Worm (Caenorhabditis elegans) whole organism, L4 larva: ENCODE results near the gene srt-53.
A peak's percentile ranks its signal among the peaks of the same experiment; 100 is the strongest.

Experiments used
- F10B5.3 ChIP-seq: sonication (generic microtip); optimal IDR thresholded peaks from 2 replicates; lab custom pipeline; 2016; ENCODE audit warnings: mild to moderate bottlenecking, missing genetic modification characterization, missing compliant biosample characterization
- F26F4.8 ChIP-seq: fragments of 200-800 bp; sonication (Bioruptor generic); conservative IDR thresholded peaks from 2 replicates; pipeline ENCODE4 v1.3.6; 2022; ENCODE audit warnings: missing genetic modification characterization, missing compliant biosample characterization
- F37D6.2 ChIP-seq: sonication (generic microtip); optimal IDR thresholded peaks from 2 replicates; lab custom pipeline; 2016; ENCODE audit warnings: mild to moderate bottlenecking, missing genetic modification characterization, missing compliant biosample characterization
- T20F7.1 ChIP-seq: fragments of 200-800 bp; sonication (Bioruptor generic); optimal IDR thresholded peaks from 2 replicates; lab custom pipeline; 2018; ENCODE audit warnings: mild to moderate bottlenecking, missing genetic modification characterization, missing compliant biosample characterization
- T26A8.4 ChIP-seq: fragments of 200-800 bp; sonication (Bioruptor generic); IDR thresholded peaks from 2 replicates; pipeline ENCODE4 v1.3.6; 2022; ENCODE audit warnings: missing genetic modification characterization, missing compliant biosample characterization
- Y105C5A.15 ChIP-seq: fragments of 200-800 bp; sonication (Bioruptor generic); IDR thresholded peaks from 2 replicates; pipeline ENCODE4 v1.3.6; 2022; ENCODE audit warnings: missing genetic modification characterization, missing compliant biosample characterization
- Y75B8A.6 ChIP-seq: fragments of 200-800 bp; sonication (Bioruptor generic); IDR thresholded peaks from 2 replicates; pipeline ENCODE4 v1.3.6; 2022; ENCODE audit warnings: missing genetic modification reagents, missing genetic modification characterization, missing compliant biosample characterization
- aha-1 ChIP-seq: fragments of 150-350 bp; peaks from one replicate; lab custom pipeline; 2014; ENCODE audit warnings: missing biosample characterization, missing genetic modification characterization
- aly-2 ChIP-seq: sonication (generic microtip); optimal IDR thresholded peaks from 2 replicates; lab custom pipeline; 2018; ENCODE audit warnings: missing biosample characterization, missing genetic modification characterization
- attf-4 ChIP-seq: sonication (generic microtip); optimal IDR thresholded peaks from 3 replicates; lab custom pipeline; 2017; ENCODE audit warnings: missing biosample characterization, missing genetic modification characterization
- ceh-28 ChIP-seq: fragments of 150-350 bp; optimal IDR thresholded peaks from 2 replicates; lab custom pipeline; 2014; ENCODE audit warnings: missing biosample characterization, missing genetic modification reagents, missing genetic modification characterization
- ceh-62 ChIP-seq: sonication (generic microtip); optimal IDR thresholded peaks from 2 replicates; lab custom pipeline; 2017; ENCODE audit warnings: missing biosample characterization, missing genetic modification characterization
- daf-16 ChIP-seq, 3 experiments: sonication (generic microtip); optimal IDR thresholded peaks; 2 replicates each; lab custom pipeline; 2016 to 2017; ENCODE audit warnings: missing genetic modification characterization in 3 of 3, missing genetic modification reagents in 3 of 3, mild to moderate bottlenecking in 2 of 3, missing compliant biosample characterization in 2 of 3, missing biosample characterization in 1 of 3, moderate library complexity in 1 of 3
- daf-19 ChIP-seq: fragments of 200-800 bp; sonication (Bioruptor generic); conservative IDR thresholded peaks from 2 replicates; pipeline ENCODE4 v1.3.6; 2022; ENCODE audit warnings: missing genetic modification characterization, missing compliant biosample characterization
- dpl-1 ChIP-seq: fragments of 150-350 bp; optimal IDR thresholded peaks from 2 replicates; lab custom pipeline; 2014; ENCODE audit warnings: missing biosample characterization, missing genetic modification reagents, missing genetic modification characterization
- duxl-1 ChIP-seq: sonication (generic microtip); optimal IDR thresholded peaks from 2 replicates; lab custom pipeline; 2016; ENCODE audit warnings: mild to moderate bottlenecking, missing genetic modification characterization, moderate library complexity, missing compliant biosample characterization; ENCODE audit not compliant: poor library complexity
- dve-1 ChIP-seq: sonication (generic microtip); optimal IDR thresholded peaks from 2 replicates; lab custom pipeline; 2017; ENCODE audit warnings: antibody characterized with exemption, mild to moderate bottlenecking, missing genetic modification characterization, missing compliant biosample characterization; ENCODE audit not compliant: insufficient read depth
- egl-27 ChIP-seq: sonication (generic microtip); optimal IDR thresholded peaks from 3 replicates; lab custom pipeline; 2017; ENCODE audit warnings: missing biosample characterization, missing genetic modification reagents, missing genetic modification characterization
- fos-1 ChIP-seq: fragments of 150-350 bp; optimal IDR thresholded peaks from 2 replicates; lab custom pipeline; 2014; ENCODE audit warnings: missing biosample characterization, missing genetic modification characterization
- hif-1 ChIP-seq, 2 experiments: sonication (generic microtip); optimal IDR thresholded peaks; 2 replicates each; lab custom pipeline; 2016 to 2017; ENCODE audit warnings: missing compliant biosample characterization in 2 of 2, missing genetic modification characterization in 2 of 2, missing genetic modification reagents in 2 of 2, missing genotype in 2 of 2, mild to moderate bottlenecking in 1 of 2
- jun-1 ChIP-seq: fragments of 150-350 bp; optimal IDR thresholded peaks from 2 replicates; lab custom pipeline; 2014; ENCODE audit warnings: missing biosample characterization, missing genetic modification reagents, missing genetic modification characterization
- lim-7 ChIP-seq: fragments of 200-800 bp; sonication (Bioruptor generic); IDR thresholded peaks from 2 replicates; pipeline ENCODE4 v1.3.6; 2022; ENCODE audit warnings: missing genetic modification characterization, missing compliant biosample characterization
- lin-13 ChIP-seq: fragments of 150-350 bp; optimal IDR thresholded peaks from 2 replicates; lab custom pipeline; 2014; ENCODE audit warnings: missing biosample characterization, missing genetic modification reagents, missing genetic modification characterization
- lin-29 ChIP-seq: fragments of 200-800 bp; sonication (Bioruptor generic); IDR thresholded peaks from 2 replicates; pipeline ENCODE4 v1.3.6; 2022; ENCODE audit warnings: missing genetic modification reagents, missing genetic modification characterization, missing compliant biosample characterization
- madf-5 ChIP-seq, 2 experiments: fragments of 200-800 bp; sonication (Bioruptor generic); IDR thresholded peaks; 2 replicates each; pipeline ENCODE4 v1.3.6; 2022; ENCODE audit warnings: missing compliant biosample characterization in 2 of 2, missing genetic modification characterization in 2 of 2
- mdt-29 ChIP-seq: fragments of 200-800 bp; sonication (Bioruptor generic); IDR thresholded peaks from 2 replicates; pipeline ENCODE4 v1.3.6; 2022; ENCODE audit warnings: missing genetic modification reagents, missing genetic modification characterization, missing compliant biosample characterization
- nhr-102 ChIP-seq: sonication (generic microtip); optimal IDR thresholded peaks from 2 replicates; lab custom pipeline; 2016; ENCODE audit warnings: mild to moderate bottlenecking, missing genetic modification characterization, moderate library complexity, missing compliant biosample characterization
- nhr-237 ChIP-seq: sonication (generic microtip); optimal IDR thresholded peaks from 2 replicates; lab custom pipeline; 2017; ENCODE audit warnings: missing biosample characterization, missing genetic modification characterization
- nhr-25 ChIP-seq: sonication (generic microtip); optimal IDR thresholded peaks from 2 replicates; lab custom pipeline; 2017; ENCODE audit warnings: missing genetic modification characterization, mild to moderate bottlenecking, missing compliant biosample characterization, antibody characterized with exemption, moderate library complexity, borderline replicate concordance; ENCODE audit not compliant: insufficient read depth
- nhr-28 ChIP-seq: fragments of 150-350 bp; optimal IDR thresholded peaks from 2 replicates; lab custom pipeline; 2014; ENCODE audit warnings: missing biosample characterization, missing genetic modification characterization
- nhr-41 ChIP-seq: fragments of 200-800 bp; sonication (Bioruptor generic); IDR thresholded peaks from 2 replicates; pipeline ENCODE4 v1.3.6; 2022; ENCODE audit warnings: missing genetic modification reagents, missing genetic modification characterization, missing compliant biosample characterization
- php-3 ChIP-seq: fragments of 200-800 bp; sonication (Bioruptor generic); IDR thresholded peaks from 2 replicates; pipeline ENCODE4 v1.3.6; 2022; ENCODE audit warnings: missing genetic modification reagents, missing genetic modification characterization, missing compliant biosample characterization
- pqm-1 ChIP-seq: sonication (generic microtip); optimal IDR thresholded peaks from 2 replicates; lab custom pipeline; 2017; ENCODE audit warnings: missing biosample characterization, missing genetic modification characterization
- rbr-2 ChIP-seq: sonication (generic microtip); optimal IDR thresholded peaks from 2 replicates; lab custom pipeline; 2016; ENCODE audit warnings: missing genotype, missing genetic modification characterization, missing compliant biosample characterization
- skn-1 ChIP-seq: fragments of 150-350 bp; optimal IDR thresholded peaks from 2 replicates; lab custom pipeline; 2014; ENCODE audit warnings: missing biosample characterization, missing genetic modification characterization
- snpc-1.2 ChIP-seq: fragments of 200-800 bp; sonication (Bioruptor generic); IDR thresholded peaks from 2 replicates; pipeline ENCODE4 v1.3.6; 2022; ENCODE audit warnings: missing genetic modification reagents, missing genetic modification characterization, missing compliant biosample characterization
- snpc-4 ChIP-seq: fragments of 150-350 bp; optimal IDR thresholded peaks from 2 replicates; lab custom pipeline; 2014; ENCODE audit warnings: missing biosample characterization, missing genetic modification characterization
- spr-3 ChIP-seq: fragments of 200-800 bp; sonication (Bioruptor generic); optimal IDR thresholded peaks from 2 replicates; lab custom pipeline; 2018; ENCODE audit warnings: mild to moderate bottlenecking, missing genetic modification characterization, missing compliant biosample characterization
- tra-1 ChIP-seq: fragments of 200-800 bp; sonication (Bioruptor generic); IDR thresholded peaks from 2 replicates; pipeline ENCODE4 v1.3.6; 2022; ENCODE audit warnings: missing genetic modification reagents, missing genetic modification characterization, missing compliant biosample characterization
- unc-39 ChIP-seq: sonication (generic microtip); optimal IDR thresholded peaks from 2 replicates; lab custom pipeline; 2017; ENCODE audit warnings: missing biosample characterization, missing genetic modification characterization
- unc-62 ChIP-seq, 3 experiments: fragments of 150-350 bp in 1 of 3; sonication (generic microtip); optimal IDR thresholded peaks in 2 of 3; peaks in 1 of 3; 1 replicate in 1 of 3; 2 replicates in 2 of 3; lab custom pipeline; 2014 to 2017; ENCODE audit warnings: missing biosample characterization in 3 of 3, missing genetic modification characterization in 3 of 3, missing genetic modification reagents in 3 of 3, missing genotype in 1 of 3
- vab-7 ChIP-seq: fragments of 200-800 bp; sonication (Bioruptor generic); IDR thresholded peaks from 2 replicates; pipeline ENCODE4 v1.3.6; 2022; ENCODE audit warnings: missing genetic modification reagents, missing genetic modification characterization, missing compliant biosample characterization
- zip-2 ChIP-seq: fragments of 150-350 bp; optimal IDR thresholded peaks from 2 replicates; lab custom pipeline; 2014; ENCODE audit warnings: missing biosample characterization, missing genetic modification characterization

Gene srt-53

ce11 chrV:7956218-7956617 is 16.0 kb upstream of the srt-53 start, which contains the start of gene pals-34:
Gene pals-34 (minus strand): TSS chrV:7956497.
- no peak for TF ChIP-seq daf-16 (GFP tag; optimal IDR thresholded peaks at IDR 0.05; lab: Kevin White, UChicago)
- TF ChIP-seq daf-16 (tag; optimal IDR thresholded peaks at IDR 0.05; lab: Kevin White, UChicago) = peak; percentile 80
- no peak for TF ChIP-seq skn-1
- peak; percentile 24 for TF ChIP-seq aha-1 (tag; lab: Kevin White, UChicago)
- no peak for TF ChIP-seq lin-13 (GFP tag; lab: Kevin White, UChicago)
- TF ChIP-seq Y75B8A.6 (GFP tag; lab: Robert Waterston, UW) = no peak
- no peak for TF ChIP-seq madf-5 (GFP tag; IDR thresholded peaks at IDR 0.05; lab: Robert Waterston, UW)
- TF ChIP-seq duxl-1 = no peak
- no peak for TF ChIP-seq unc-39 (tag; lab: Kevin White, UChicago)
- TF ChIP-seq, all 104 proteins: peak for 2

DNA sequence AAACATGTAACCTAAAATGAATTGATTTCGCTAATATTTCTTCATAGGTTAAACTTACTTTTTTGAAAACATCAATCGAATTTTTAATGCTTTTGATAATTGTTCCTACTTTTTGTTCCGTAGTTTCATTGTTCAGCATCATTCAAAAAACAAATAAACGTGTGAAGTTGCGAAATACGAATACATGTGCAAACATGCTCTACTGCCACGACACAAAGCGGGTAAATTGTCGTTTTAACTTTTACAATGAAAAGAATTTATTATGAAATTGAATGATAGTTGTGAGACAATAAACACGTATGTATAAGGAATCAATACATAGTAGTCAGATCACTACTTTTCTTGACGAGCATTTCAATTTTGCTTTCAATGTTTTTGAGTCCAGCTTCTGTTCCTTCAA is 15.0 kb upstream of the srt-53 start, which contains the start of gene F26D11.12:
Gene F26D11.12, minus strand, starts transcription at position 145 of the 400 bp plus-strand sequence.
- TF ChIP-seq nhr-28 (tag; lab: Kevin White, UChicago) (peak; percentile 10), unc-62 (GFP tag; optimal IDR thresholded peaks at IDR 0.05 in 1 of 2; lab: Kevin White, UChicago) (peak in 1 of 2 experiments; percentile 83), unc-62 (tag; optimal IDR thresholded peaks at IDR 0.05; lab: Kevin White, UChicago) (no peak), daf-16 (GFP tag; optimal IDR thresholded peaks at IDR 0.05; lab: Kevin White, UChicago) (no peak), daf-16 (tag; optimal IDR thresholded peaks at IDR 0.05; lab: Kevin White, UChicago) (peak; percentile 67), T20F7.1 (GFP tag; lab: Kevin White, UChicago) (peak; percentile 15), dpl-1 (GFP tag; lab: Kevin White, UChicago) (peak; percentile 69), php-3 (GFP tag; lab: Robert Waterston, UW) (0 out of 2 replicates have a peak, but pooled peaks have one; percentile 17), zip-2 (tag; lab: Kevin White, UChicago) (no peak), ceh-28 (tag; lab: Kevin White, UChicago) (no peak), dve-1 (tag; lab: Kevin White, UChicago) (peak; percentile 38), pqm-1 (tag; lab: Kevin White, UChicago) (peak; percentile 50)

- no peak for TF ChIP-seq F37D6.2 (tag; lab: Kevin White, UChicago)
- no peak for TF ChIP-seq hif-1 (tag; optimal IDR thresholded peaks at IDR 0.05; lab: Kevin White, UChicago)
- no peak for TF ChIP-seq duxl-1
- TF ChIP-seq spr-3 = no peak
- no peak for TF ChIP-seq mdt-29 (GFP tag; lab: Robert Waterston, UW)
- TF ChIP-seq egl-27 (tag; lab: Kevin White, UChicago) = no peak
- no peak for TF ChIP-seq F10B5.3 (tag; lab: Kevin White, UChicago)
- no peak for TF ChIP-seq snpc-1.2
- no peak for TF ChIP-seq jun-1 (tag; lab: Kevin White, UChicago)
- TF ChIP-seq nhr-102 (tag; lab: Kevin White, UChicago) = no peak
- TF ChIP-seq dve-1 (tag; lab: Kevin White, UChicago) = no peak
- TF ChIP-seq vab-7 (GFP tag; lab: Robert Waterston, UW) = no peak
- TF ChIP-seq fos-1 (tag; lab: Kevin White, UChicago) = no peak
- no peak for TF ChIP-seq Y105C5A.15 (GFP tag; lab: Robert Waterston, UW)
- TF ChIP-seq lim-7 (GFP tag; lab: Robert Waterston, UW) = no peak
- TF ChIP-seq attf-4 = no peak
- TF ChIP-seq snpc-4 = no peak
These were observed 14.4 kb upstream of the srt-53 start, which contains the start of gene F26D11.13 for ce11 chrV:7954552-7954951. Gene F26D11.13 (minus strand): TSS chrV:7954652.

- no peak for TF ChIP-seq madf-5 (GFP tag; IDR thresholded peaks at IDR 0.05; lab: Robert Waterston, UW)
- TF ChIP-seq aly-2 (tag; lab: Kevin White, UChicago) = no peak
- no peak for TF ChIP-seq lim-7 (GFP tag; lab: Robert Waterston, UW)
- TF ChIP-seq daf-19 (GFP tag; lab: Robert Waterston, UW) = no peak
- TF ChIP-seq nhr-41 (GFP tag; lab: Robert Waterston, UW) = no peak
- TF ChIP-seq Y75B8A.6 (GFP tag; lab: Robert Waterston, UW) = no peak
- no peak for TF ChIP-seq tra-1
- TF ChIP-seq rbr-2 = no peak
- TF ChIP-seq ceh-62 (tag; lab: Kevin White, UChicago) = no peak
- TF ChIP-seq hif-1 (tag; optimal IDR thresholded peaks at IDR 0.05; lab: Kevin White, UChicago) = no peak
- no peak for TF ChIP-seq lin-29 (GFP tag; lab: Robert Waterston, UW)
- no peak for TF ChIP-seq nhr-25 (tag; lab: Kevin White, UChicago)
- no peak for TF ChIP-seq F26F4.8 (GFP tag; lab: Robert Waterston, UW)
- no peak for TF ChIP-seq nhr-28 (tag; lab: Kevin White, UChicago)
- no peak for TF ChIP-seq nhr-237
- no peak for TF ChIP-seq T26A8.4
These were observed 12.7 kb upstream of the srt-53 start, which contains the start of gene clec-216 for ce11 chrV:7952855-7953254. Gene clec-216 (minus strand): TSS chrV:7952955.
